Fruit fly (Drosophila melanogaster) whole organism, embryonic: Measurements from ENCODE around the gene Patj.

Source experiments
- Antp ChIP-seq: fragments of 200-800 bp; sonication (Bioruptor generic); optimal IDR thresholded peaks from 3 replicates; lab custom pipeline; 2016; ENCODE audit warnings: missing biosample characterization, missing genetic modification characterization
- B-H2 ChIP-seq: fragments of 200-800 bp; sonication (Bioruptor generic); optimal IDR thresholded peaks from 2 replicates; lab custom pipeline; 2018; ENCODE audit warnings: missing biosample characterization, mild to moderate bottlenecking, missing genetic modification characterization
- CG11247 ChIP-seq: fragments of 200-800 bp; sonication (Bioruptor generic); IDR thresholded peaks from 2 replicates; pipeline ENCODE4 v1.3.6; 2022; ENCODE audit warnings: missing biosample characterization, missing genetic modification characterization
- CG11456 ChIP-seq: fragments of 200-800 bp; sonication (Bioruptor generic); IDR thresholded peaks from 3 replicates; pipeline ENCODE4 v1.3.6; 2022; ENCODE audit warnings: missing biosample characterization, missing genetic modification characterization
- CG11696 ChIP-seq: fragments of 200-800 bp; sonication (Bioruptor generic); IDR thresholded peaks from 2 replicates; pipeline ENCODE4 v1.3.6; 2022; ENCODE audit warnings: missing biosample characterization, missing genetic modification characterization
- CG13624 ChIP-seq: fragments of 200-800 bp; sonication (Bioruptor generic); optimal IDR thresholded peaks from 2 replicates; lab custom pipeline; 2016; ENCODE audit warnings: missing biosample characterization, missing genetic modification characterization
- CG14014 ChIP-seq: fragments of 200-800 bp; sonication (Bioruptor generic); IDR thresholded peaks from 2 replicates; pipeline ENCODE4 v1.3.6; 2022; ENCODE audit warnings: missing biosample characterization, missing genetic modification characterization
- CG14667 ChIP-seq: fragments of 200-800 bp; sonication (Bioruptor generic); IDR thresholded peaks from 2 replicates; pipeline ENCODE4 v1.3.6; 2022; ENCODE audit warnings: missing biosample characterization, missing genetic modification characterization
- CG18011 ChIP-seq: fragments of 200-800 bp; sonication (Bioruptor generic); optimal IDR thresholded peaks from 2 replicates; lab custom pipeline; 2017; ENCODE audit warnings: missing biosample characterization, missing genetic modification characterization, mild to moderate bottlenecking, moderate library complexity, missing genotype
- CG32532 ChIP-seq: fragments of 200-800 bp; sonication (Bioruptor generic); IDR thresholded peaks from 2 replicates; pipeline ENCODE4 v1.3.6; 2022; ENCODE audit warnings: missing biosample characterization, missing genetic modification characterization
- CG3281 ChIP-seq: fragments of 200-800 bp; sonication (Bioruptor generic); optimal IDR thresholded peaks from 3 replicates; lab custom pipeline; 2017; ENCODE audit warnings: missing biosample characterization, mild to moderate bottlenecking, missing genetic modification characterization
- CG3407 ChIP-seq: fragments of 200-800 bp; sonication (Bioruptor generic); optimal IDR thresholded peaks from 2 replicates; lab custom pipeline; 2018; ENCODE audit warnings: missing biosample characterization, mild to moderate bottlenecking, missing genetic modification characterization
- CG4424 ChIP-seq: fragments of 200-800 bp; sonication (Bioruptor generic); optimal IDR thresholded peaks from 3 replicates; lab custom pipeline; 2016; ENCODE audit warnings: missing biosample characterization, missing genetic modification characterization
- CG6791 ChIP-seq: fragments of 200-800 bp; sonication (Bioruptor generic); IDR thresholded peaks from 3 replicates; pipeline ENCODE4 v1.3.6; 2022; ENCODE audit warnings: missing biosample characterization, missing genetic modification characterization; ENCODE audit not compliant: partially characterized antibody
- CG7372 ChIP-seq: fragments of 200-800 bp; sonication (Bioruptor generic); IDR thresholded peaks from 2 replicates; pipeline ENCODE4 v1.3.6; 2022; ENCODE audit warnings: missing biosample characterization, missing genetic modification characterization
- CG7987 ChIP-seq: fragments of 200-800 bp; sonication (Bioruptor generic); optimal IDR thresholded peaks from 2 replicates; lab custom pipeline; 2018; ENCODE audit warnings: missing biosample characterization, mild to moderate bottlenecking, missing genetic modification characterization, moderate library complexity
- CG9727 ChIP-seq: fragments of 200-800 bp; sonication (Bioruptor generic); optimal IDR thresholded peaks from 3 replicates; lab custom pipeline; 2017; ENCODE audit warnings: missing biosample characterization, mild to moderate bottlenecking, missing genetic modification characterization
- Fer1 ChIP-seq: fragments of 200-800 bp; sonication (Bioruptor generic); optimal IDR thresholded peaks from 2 replicates; lab custom pipeline; 2017; ENCODE audit warnings: missing biosample characterization, mild to moderate bottlenecking, missing genetic modification characterization
- GATAe ChIP-seq: fragments of 200-800 bp; sonication (Bioruptor generic); conservative IDR thresholded peaks from 2 replicates; pipeline ENCODE4 v1.3.6; 2022; ENCODE audit warnings: missing biosample characterization, missing genetic modification characterization
- H15 ChIP-seq: fragments of 200-800 bp; sonication (Bioruptor generic); IDR thresholded peaks from 3 replicates; pipeline ENCODE4 v1.3.6; 2022; ENCODE audit warnings: missing biosample characterization, missing genetic modification characterization
- Hmr ChIP-seq: fragments of 200-800 bp; sonication (Bioruptor generic); optimal IDR thresholded peaks from 3 replicates; lab custom pipeline; 2017; ENCODE audit warnings: mild to moderate bottlenecking, missing biosample characterization, missing genetic modification reagents, missing genetic modification characterization
- NC2β ChIP-seq: fragments of 200-800 bp; sonication (Bioruptor generic); optimal IDR thresholded peaks from 2 replicates; lab custom pipeline; 2016; ENCODE audit warnings: missing biosample characterization, missing genetic modification characterization
- Opbp ChIP-seq: fragments of 200-800 bp; sonication (Bioruptor generic); IDR thresholded peaks from 3 replicates; pipeline ENCODE4 v1.3.6; 2022; ENCODE audit warnings: missing biosample characterization, missing genetic modification characterization; ENCODE audit not compliant: partially characterized antibody
- Ptx1 ChIP-seq: fragments of 200-800 bp; sonication (Bioruptor generic); IDR thresholded peaks from 2 replicates; pipeline ENCODE4 v1.3.6; 2022; ENCODE audit warnings: missing biosample characterization, missing genetic modification characterization
- Side ChIP-seq: fragments of 200-800 bp; sonication (Bioruptor generic); optimal IDR thresholded peaks from 2 replicates; lab custom pipeline; 2016; ENCODE audit warnings: missing biosample characterization, missing genetic modification characterization
- Sin3A ChIP-seq: fragments of >200 bp; optimal IDR thresholded peaks from 2 replicates; lab custom pipeline; 2018
- Sox102F ChIP-seq: fragments of 200-800 bp; sonication (Bioruptor generic); optimal IDR thresholded peaks from 2 replicates; lab custom pipeline; 2018; ENCODE audit warnings: missing biosample characterization, mild to moderate bottlenecking, missing genetic modification characterization, moderate library complexity
- Vsx1 ChIP-seq: fragments of 200-800 bp; sonication (Bioruptor generic); optimal IDR thresholded peaks from 2 replicates; lab custom pipeline; 2017; ENCODE audit warnings: missing biosample characterization, mild to moderate bottlenecking, missing genetic modification characterization, missing genetic modification reagents
- YL-1 ChIP-seq: fragments of 200-800 bp; sonication (Bioruptor generic); optimal IDR thresholded peaks from 3 replicates; lab custom pipeline; 2017; ENCODE audit warnings: missing biosample characterization, mild to moderate bottlenecking, missing genetic modification characterization
- ab ChIP-seq: fragments of 200-800 bp; sonication (Bioruptor generic); optimal IDR thresholded peaks from 2 replicates; lab custom pipeline; 2016; ENCODE audit warnings: missing biosample characterization, missing genetic modification characterization
- bab2 ChIP-seq: fragments of 200-800 bp; sonication (Bioruptor generic); optimal IDR thresholded peaks from 2 replicates; lab custom pipeline; 2016; ENCODE audit warnings: missing biosample characterization, missing genetic modification characterization
- chinmo ChIP-seq: fragments of 200-800 bp; sonication (Bioruptor generic); IDR thresholded peaks from 4 replicates; pipeline ENCODE4 v1.3.6; 2022; ENCODE audit warnings: missing biosample characterization, missing genetic modification characterization; ENCODE audit not compliant: partially characterized antibody
- dm ChIP-seq: fragments of 200-800 bp; sonication (Bioruptor generic); optimal IDR thresholded peaks from 3 replicates; lab custom pipeline; 2016; ENCODE audit warnings: missing biosample characterization, missing genetic modification characterization
- dmrt11E ChIP-seq: fragments of 200-800 bp; sonication (Bioruptor generic); optimal IDR thresholded peaks from 3 replicates; lab custom pipeline; 2018; ENCODE audit warnings: missing biosample characterization, mild to moderate bottlenecking, missing genetic modification characterization, moderate library complexity
- dysf ChIP-seq: fragments of 200-800 bp; sonication (Bioruptor generic); IDR thresholded peaks from 3 replicates; pipeline ENCODE4 v1.3.6; 2022; ENCODE audit warnings: missing biosample characterization, missing genetic modification characterization
- fd3F ChIP-seq: fragments of 200-800 bp; sonication (Bioruptor generic); optimal IDR thresholded peaks from 2 replicates; lab custom pipeline; 2018; ENCODE audit warnings: missing biosample characterization, mild to moderate bottlenecking, missing genetic modification characterization, moderate library complexity
- fd96Cb ChIP-seq: fragments of 200-800 bp; sonication (Bioruptor generic); optimal IDR thresholded peaks from 2 replicates; lab custom pipeline; 2018; ENCODE audit warnings: missing biosample characterization, mild to moderate bottlenecking, missing genetic modification characterization, moderate library complexity
- ftz-f1 ChIP-seq: fragments of 200-800 bp; sonication (Bioruptor generic); optimal IDR thresholded peaks from 2 replicates; lab custom pipeline; 2016; ENCODE audit warnings: missing biosample characterization, missing genetic modification characterization
- grau ChIP-seq: fragments of 200-800 bp; optimal IDR thresholded peaks from 3 replicates; lab custom pipeline; 2019; ENCODE audit warnings: missing biosample characterization, mild to moderate bottlenecking, missing genetic modification characterization, moderate library complexity
- grn ChIP-seq: fragments of 200-800 bp; sonication (Bioruptor generic); optimal IDR thresholded peaks from 3 replicates; lab custom pipeline; 2017; ENCODE audit warnings: missing biosample characterization, missing genetic modification characterization
- ham ChIP-seq: fragments of 200-800 bp; sonication (Bioruptor generic); IDR thresholded peaks from 2 replicates; pipeline ENCODE4 v1.3.6; 2022; ENCODE audit warnings: missing biosample characterization, missing genetic modification characterization
- hbn ChIP-seq: fragments of 200-800 bp; sonication (Bioruptor generic); IDR thresholded peaks from 2 replicates; pipeline ENCODE4 v1.3.6; 2022; ENCODE audit warnings: missing biosample characterization, missing genetic modification characterization; ENCODE audit not compliant: partially characterized antibody
- lab ChIP-seq: fragments of 200-800 bp; sonication (Bioruptor generic); optimal IDR thresholded peaks from 3 replicates; lab custom pipeline; 2017; ENCODE audit warnings: missing biosample characterization, missing genetic modification characterization, mild to moderate bottlenecking, moderate library complexity, missing genetic modification reagents
- lov ChIP-seq, 2 experiments: fragments of 200-800 bp in 1 of 2; fragments of >200 bp in 1 of 2; sonication (Bioruptor generic) in 1 of 2; IDR thresholded peaks in 1 of 2; optimal IDR thresholded peaks in 1 of 2; 2 replicates in 1 of 2; 3 replicates in 1 of 2; pipeline versions ENCODE4 v1.3.6 to Lab custom; 2017 to 2022; ENCODE audit warnings: missing biosample characterization in 1 of 2, missing genetic modification characterization in 1 of 2
- nmo ChIP-seq: fragments of 200-800 bp; sonication (Bioruptor generic); optimal IDR thresholded peaks from 2 replicates; lab custom pipeline; 2018; ENCODE audit warnings: missing biosample characterization, mild to moderate bottlenecking, missing genetic modification characterization, moderate library complexity
- ranshi ChIP-seq: fragments of 200-800 bp; sonication (Bioruptor generic); IDR thresholded peaks from 2 replicates; pipeline ENCODE4 v1.3.6; 2022; ENCODE audit warnings: missing biosample characterization, missing genetic modification characterization
- repo ChIP-seq: fragments of 200-800 bp; sonication (Bioruptor generic); optimal IDR thresholded peaks from 2 replicates; lab custom pipeline; 2016; ENCODE audit warnings: missing biosample characterization, missing genetic modification characterization
- so ChIP-seq: fragments of 200-800 bp; sonication (Bioruptor generic); IDR thresholded peaks from 3 replicates; pipeline ENCODE4 v1.3.6; 2022; ENCODE audit warnings: missing biosample characterization, missing genetic modification characterization

Gene Patj

DNA sequence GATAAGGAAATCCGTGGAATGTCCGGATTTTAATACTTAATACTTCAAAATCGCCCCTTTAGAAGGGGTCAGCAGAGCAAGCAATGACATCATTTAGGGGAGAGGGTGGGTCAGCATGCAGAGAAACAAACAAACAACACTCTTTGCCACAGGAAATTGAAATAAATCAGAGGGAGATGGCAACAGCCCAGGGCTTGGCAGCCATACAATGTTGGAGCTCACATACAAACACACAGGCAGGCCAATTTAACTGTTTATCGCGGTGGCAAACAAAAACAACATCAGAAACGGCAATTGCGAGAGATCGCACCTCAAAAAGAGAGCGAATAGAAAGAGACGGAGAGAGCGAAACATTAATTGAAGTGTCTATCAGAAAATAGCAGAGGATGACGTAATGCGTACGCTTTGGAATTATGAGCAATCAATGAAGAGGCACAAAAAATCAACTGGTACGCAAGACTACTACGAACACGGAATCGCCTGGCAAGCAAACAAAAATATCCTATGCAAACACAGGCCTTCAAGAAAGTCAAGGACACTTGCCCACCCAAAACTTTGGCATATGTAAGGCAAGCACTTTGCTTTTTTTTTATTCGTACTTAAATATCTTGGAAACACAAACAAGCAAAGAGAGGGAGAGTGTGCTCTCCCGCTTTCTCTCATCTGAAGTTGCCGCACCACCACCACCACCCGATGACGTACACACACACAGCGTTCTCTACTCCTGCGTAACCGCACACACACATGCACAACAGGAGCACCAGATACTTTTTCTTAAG is 4.2 kb upstream of the Patj start (continued):
- TF ChIP-seq Hmr (GFP tag; lab: Kevin White, UChicago) (peak; percentile 68), ranshi (peak; percentile 11; the same call in 1 of the 2 replicates), so (GFP tag; lab: Robert Waterston, UW) (peak; percentile 59; the same call in 1 of the 3 replicates), CG4424 (GFP tag; lab: Kevin White, UChicago) (no peak), Ptx1 (GFP tag; lab: Robert Waterston, UW) (no peak), H15 (GFP tag; lab: Robert Waterston, UW) (no peak), CG7372 (GFP tag; lab: Robert Waterston, UW) (0 out of 2 replicates have a peak, but pooled peaks have one; percentile 13), chinmo (GFP tag; lab: Robert Waterston, UW) (peak; percentile 98), CG3281 (GFP tag; lab: Kevin White, UChicago) (peak; percentile 57), CG7987 (peak; percentile 55), fd96Cb (no peak), Antp (GFP tag; lab: Kevin White, UChicago) (no peak), CG11456 (peak; percentile 26; the same call in 1 of the 3 replicates), CG13624 (peak; percentile 46), Sin3A (lab: Kevin White, UChicago) (no peak), repo (GFP tag; lab: Kevin White, UChicago) (no peak), GATAe (peak; percentile 53; the same call in 1 of the 2 replicates), CG18011 (no peak), fd3F (GFP tag; lab: Kevin White, UChicago) (no peak), dm (GFP tag; lab: Kevin White, UChicago) (no peak), CG3407 (no peak), hbn (no peak), bab2 (GFP tag; lab: Kevin White, UChicago) (no peak), CG11247 (GFP tag; lab: Robert Waterston, UW) (peak; percentile 34; the same call in 1 of the 2 replicates), lov (optimal IDR thresholded peaks at IDR 0.05; lab: Kevin White, UChicago) (peak; percentile 71), lov (GFP tag; IDR thresholded peaks at IDR 0.05; lab: Robert Waterston, UW) (peak; percentile 54; the same call in 1 of the 3 replicates), grn (GFP tag; lab: Kevin White, UChicago) (peak; percentile 58), CG11696 (GFP tag; lab: Robert Waterston, UW) (0 out of 2 replicates have a peak, but pooled peaks have one; percentile 16), CG6791 (GFP tag; lab: Robert Waterston, UW) (no peak), Side (GFP tag; lab: Kevin White, UChicago) (no peak), grau (peak; percentile 3), ab (GFP tag; lab: Kevin White, UChicago) (peak; percentile 27), ftz-f1 (GFP tag; lab: Kevin White, UChicago) (peak; percentile 54), dysf (GFP tag; lab: Robert Waterston, UW) (peak; percentile 30; the same call in 1 of the 3 replicates), CG14667 (GFP tag; lab: Robert Waterston, UW) (no peak), NC2β (GFP tag; lab: Kevin White, UChicago) (no peak), Fer1 (GFP tag; lab: Kevin White, UChicago) (peak; percentile 57), Opbp (GFP tag; lab: Robert Waterston, UW) (no peak), YL-1 (GFP tag; lab: Kevin White, UChicago) (peak; percentile 16), Vsx1 (peak; percentile 95), CG32532 (GFP tag; lab: Robert Waterston, UW) (peak; percentile 50; the same call in 1 of the 2 replicates), CG14014 (GFP tag; lab: Robert Waterston, UW) (peak; percentile 44; the same call in 1 of the 2 replicates), CG9727 (GFP tag; lab: Kevin White, UChicago) (peak; percentile 31), lab (peak; percentile 78), ham (GFP tag; lab: Robert Waterston, UW) (no peak), dmrt11E (tag; lab: Kevin White, UChicago) (no peak), B-H2 (GFP tag; lab: Kevin White, UChicago) (peak; percentile 84), Sox102F (GFP tag; lab: Kevin White, UChicago) (no peak), nmo (GFP tag; lab: Kevin White, UChicago) (peak; percentile 17)
